Worm (Caenorhabditis elegans): ENCODE measurements around the gene srbc-62.

DNA sequence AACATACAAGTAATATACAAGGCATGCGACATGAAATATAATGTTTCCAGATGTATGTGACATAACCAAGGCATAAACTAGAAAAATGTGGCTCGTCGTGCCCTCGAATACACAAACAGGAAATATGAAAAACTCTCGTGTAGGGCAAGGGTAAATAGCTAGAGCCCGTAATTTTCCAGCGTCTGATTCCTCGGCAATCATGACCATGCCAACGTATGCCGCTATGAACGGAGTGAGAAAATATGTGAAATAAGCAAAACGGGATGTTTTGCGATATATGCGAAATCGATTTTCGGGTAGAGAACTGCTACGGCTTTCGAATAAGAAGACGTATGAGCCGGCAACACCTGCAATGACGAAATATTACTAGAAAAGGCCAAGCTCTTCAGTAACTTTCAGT lies 7.6 kb downstream of the srbc-62 start, which contains the start of gene scl-25:
- no peak for TF ChIP-seq hmbx-1 (tag; optimal IDR thresholded peaks at IDR 0.05)
- no peak for TF ChIP-seq ama-1 (optimal IDR thresholded peaks at IDR 0.05)
- TF ChIP-seq hnd-1 (tag; optimal IDR thresholded peaks at IDR 0.05) = no peak
- no peak for TF ChIP-seq scrt-1 (GFP tag; IDR thresholded peaks at IDR 0.05)
- TF ChIP-seq B0310.2 (tag; optimal IDR thresholded peaks at IDR 0.05) = no peak
- no peak for TF ChIP-seq ceh-36 (tag; optimal IDR thresholded peaks at IDR 0.05)
- no peak for TF ChIP-seq ceh-13 (GFP tag; optimal IDR thresholded peaks at IDR 0.05)
- TF ChIP-seq pes-1 (GFP tag; IDR thresholded peaks at IDR 0.05) = no peak
